Fruit fly (Drosophila melanogaster) whole organism, embryonic: Measurements from ENCODE around the gene mTerf3.

ENCODE experiments used
- Asciz ChIP-seq: fragments of 200-800 bp; sonication (Bioruptor generic); optimal IDR thresholded peaks from 2 replicates; lab custom pipeline; 2017; ENCODE audit warnings: missing biosample characterization, mild to moderate bottlenecking, missing genetic modification characterization, missing genetic modification reagents
- Atf3 ChIP-seq: fragments of 200-800 bp; sonication (Bioruptor generic); optimal IDR thresholded peaks from 3 replicates; lab custom pipeline; 2016; ENCODE audit warnings: missing biosample characterization, missing genetic modification characterization
- BtbVII ChIP-seq: fragments of 200-800 bp; sonication (Bioruptor generic); optimal IDR thresholded peaks from 3 replicates; lab custom pipeline; 2017; ENCODE audit warnings: missing biosample characterization, mild to moderate bottlenecking, missing genetic modification characterization
- CG10979 ChIP-seq: fragments of 200-800 bp; sonication (Bioruptor generic); optimal IDR thresholded peaks from 2 replicates; lab custom pipeline; 2018; ENCODE audit warnings: missing biosample characterization, mild to moderate bottlenecking, missing genetic modification characterization, moderate library complexity
- CG11696 ChIP-seq: fragments of 200-800 bp; sonication (Bioruptor generic); IDR thresholded peaks from 2 replicates; pipeline ENCODE4 v1.3.6; 2022; ENCODE audit warnings: missing biosample characterization, missing genetic modification characterization
- CG11723 ChIP-seq: fragments of 200-800 bp; sonication (Bioruptor generic); optimal IDR thresholded peaks from 2 replicates; lab custom pipeline; 2017; ENCODE audit warnings: missing biosample characterization, mild to moderate bottlenecking, missing genetic modification characterization
- CG12104 ChIP-seq: fragments of 200-800 bp; sonication (Bioruptor generic); optimal IDR thresholded peaks from 3 replicates; lab custom pipeline; 2016; ENCODE audit warnings: missing biosample characterization, missing genetic modification characterization
- CG13123 ChIP-seq: fragments of 200-800 bp; sonication (Bioruptor generic); optimal IDR thresholded peaks from 2 replicates; lab custom pipeline; 2016; ENCODE audit warnings: missing biosample characterization, missing genetic modification characterization
- CG1529 ChIP-seq: fragments of 200-800 bp; sonication (Bioruptor generic); optimal IDR thresholded peaks from 3 replicates; lab custom pipeline; 2018; ENCODE audit warnings: missing biosample characterization, missing genetic modification characterization
- CG1602 ChIP-seq: fragments of 200-800 bp; sonication (Bioruptor generic); optimal IDR thresholded peaks from 3 replicates; lab custom pipeline; 2016; ENCODE audit warnings: missing biosample characterization, missing genetic modification characterization
- CG1603 ChIP-seq: fragments of 200-800 bp; sonication (Bioruptor generic); optimal IDR thresholded peaks from 2 replicates; lab custom pipeline; 2019; ENCODE audit warnings: missing biosample characterization, mild to moderate bottlenecking, missing genetic modification characterization, moderate library complexity
- CG16815 ChIP-seq: fragments of 200-800 bp; sonication (Bioruptor generic); optimal IDR thresholded peaks from 3 replicates; lab custom pipeline; 2017; ENCODE audit warnings: missing biosample characterization, mild to moderate bottlenecking, missing genetic modification characterization
- CG17912 ChIP-seq: fragments of 200-800 bp; sonication (Bioruptor generic); optimal IDR thresholded peaks from 2 replicates; lab custom pipeline; 2018; ENCODE audit warnings: missing biosample characterization, mild to moderate bottlenecking, missing genetic modification characterization
- CG18262 ChIP-seq: fragments of 200-800 bp; optimal IDR thresholded peaks from 3 replicates; lab custom pipeline; 2019; ENCODE audit warnings: missing biosample characterization, mild to moderate bottlenecking, missing genetic modification characterization, moderate library complexity
- CG2199 ChIP-seq: fragments of 200-800 bp; sonication (Bioruptor generic); IDR thresholded peaks from 3 replicates; pipeline ENCODE4 v1.3.6; 2022; ENCODE audit warnings: missing biosample characterization, missing genetic modification characterization
- CG2678 ChIP-seq: fragments of 200-800 bp; sonication (Bioruptor generic); optimal IDR thresholded peaks from 3 replicates; lab custom pipeline; 2019; ENCODE audit warnings: missing biosample characterization, mild to moderate bottlenecking, missing genetic modification characterization, moderate library complexity
- CG30020 ChIP-seq: fragments of 200-800 bp; optimal IDR thresholded peaks from 2 replicates; lab custom pipeline; 2019; ENCODE audit warnings: missing biosample characterization, mild to moderate bottlenecking, missing genetic modification characterization, moderate library complexity
- CG30431 ChIP-seq: fragments of 200-800 bp; sonication (Bioruptor generic); optimal IDR thresholded peaks from 2 replicates; lab custom pipeline; 2017; ENCODE audit warnings: missing biosample characterization, missing genetic modification characterization
- CG3407 ChIP-seq: fragments of 200-800 bp; sonication (Bioruptor generic); optimal IDR thresholded peaks from 2 replicates; lab custom pipeline; 2018; ENCODE audit warnings: missing biosample characterization, mild to moderate bottlenecking, missing genetic modification characterization
- CG7271 ChIP-seq: fragments of 200-800 bp; sonication (Bioruptor generic); optimal IDR thresholded peaks from 2 replicates; lab custom pipeline; 2018; ENCODE audit warnings: missing biosample characterization, mild to moderate bottlenecking, missing genetic modification characterization, moderate library complexity
- Doc3 ChIP-seq: fragments of 200-800 bp; sonication (Bioruptor generic); IDR thresholded peaks from 3 replicates; pipeline ENCODE4 v1.3.6; 2022; ENCODE audit warnings: missing biosample characterization, missing genetic modification characterization; ENCODE audit not compliant: partially characterized antibody
- Dref ChIP-seq: fragments of 200-800 bp; sonication (Bioruptor generic); IDR thresholded peaks from 2 replicates; pipeline ENCODE4 v1.3.6; 2022; ENCODE audit warnings: missing biosample characterization, missing genetic modification characterization
- HLH54F ChIP-seq: fragments of 200-800 bp; sonication (Bioruptor generic); optimal IDR thresholded peaks from 3 replicates; lab custom pipeline; 2016; ENCODE audit warnings: missing biosample characterization, missing genetic modification characterization
- Hmx ChIP-seq: fragments of 200-800 bp; sonication (Bioruptor generic); optimal IDR thresholded peaks from 2 replicates; lab custom pipeline; 2016; ENCODE audit warnings: missing biosample characterization, missing genetic modification characterization
- Kr ChIP-seq: fragments of 200-800 bp; sonication (Bioruptor generic); optimal IDR thresholded peaks from 2 replicates; lab custom pipeline; 2017; ENCODE audit warnings: missing biosample characterization, mild to moderate bottlenecking, missing genetic modification characterization
- Max ChIP-seq: fragments of 200-800 bp; sonication (Bioruptor generic); optimal IDR thresholded peaks from 2 replicates; lab custom pipeline; 2016; ENCODE audit warnings: missing biosample characterization, mild to moderate bottlenecking, missing genetic modification characterization
- NFAT ChIP-seq: fragments of 200-800 bp; sonication (Bioruptor generic); IDR thresholded peaks from 2 replicates; pipeline ENCODE4 v1.3.6; 2022; ENCODE audit warnings: missing biosample characterization, missing genetic modification characterization
- Ptx1 ChIP-seq: fragments of 200-800 bp; sonication (Bioruptor generic); IDR thresholded peaks from 2 replicates; pipeline ENCODE4 v1.3.6; 2022; ENCODE audit warnings: missing biosample characterization, missing genetic modification characterization
- Ravus ChIP-seq: fragments of 200-800 bp; sonication (Bioruptor generic); IDR thresholded peaks from 2 replicates; pipeline ENCODE4 v1.3.6; 2022; ENCODE audit warnings: missing biosample characterization, missing genetic modification characterization
- al ChIP-seq: fragments of 200-800 bp; sonication (Bioruptor generic); IDR thresholded peaks from 2 replicates; pipeline ENCODE4 v1.3.6; 2022; ENCODE audit warnings: missing biosample characterization, missing genetic modification characterization
- disco-r ChIP-seq: fragments of 200-800 bp; sonication (Bioruptor generic); optimal IDR thresholded peaks from 2 replicates; lab custom pipeline; 2016; ENCODE audit warnings: missing biosample characterization, missing genetic modification characterization
- ftz-f1 ChIP-seq: fragments of 200-800 bp; sonication (Bioruptor generic); optimal IDR thresholded peaks from 2 replicates; lab custom pipeline; 2016; ENCODE audit warnings: missing biosample characterization, missing genetic modification characterization
- grau ChIP-seq: fragments of 200-800 bp; optimal IDR thresholded peaks from 3 replicates; lab custom pipeline; 2019; ENCODE audit warnings: missing biosample characterization, mild to moderate bottlenecking, missing genetic modification characterization, moderate library complexity
- jigr1 ChIP-seq: fragments of 200-800 bp; sonication (Bioruptor generic); IDR thresholded peaks from 3 replicates; pipeline ENCODE4 v1.3.6; 2022; ENCODE audit warnings: missing biosample characterization, missing genetic modification characterization
- kay ChIP-seq: fragments of 200-800 bp; sonication (Bioruptor generic); optimal IDR thresholded peaks from 2 replicates; lab custom pipeline; 2016; ENCODE audit warnings: missing biosample characterization, missing genetic modification characterization
- lab ChIP-seq: fragments of 200-800 bp; sonication (Bioruptor generic); optimal IDR thresholded peaks from 3 replicates; lab custom pipeline; 2017; ENCODE audit warnings: missing biosample characterization, missing genetic modification characterization, mild to moderate bottlenecking, moderate library complexity, missing genetic modification reagents
- peb ChIP-seq: fragments of 200-800 bp; sonication (Bioruptor generic); IDR thresholded peaks from 2 replicates; pipeline ENCODE4 v1.3.6; 2022; ENCODE audit warnings: missing biosample characterization, missing genetic modification characterization
- pfk ChIP-seq: fragments of 200-800 bp; sonication (Bioruptor generic); optimal IDR thresholded peaks from 2 replicates; lab custom pipeline; 2018; ENCODE audit warnings: missing biosample characterization, mild to moderate bottlenecking, missing genetic modification characterization, moderate library complexity
- pum ChIP-seq: fragments of 200-800 bp; sonication (Bioruptor generic); optimal IDR thresholded peaks from 2 replicates; lab custom pipeline; 2016; ENCODE audit warnings: missing biosample characterization, missing genetic modification characterization
- pzg ChIP-seq: fragments of 200-800 bp; sonication (Bioruptor generic); optimal IDR thresholded peaks from 3 replicates; lab custom pipeline; 2018; ENCODE audit warnings: missing biosample characterization, mild to moderate bottlenecking, missing genetic modification characterization, moderate library complexity
- seq ChIP-seq: fragments of 200-800 bp; sonication (Bioruptor generic); IDR thresholded peaks from 2 replicates; pipeline ENCODE4 v1.3.6; 2022; ENCODE audit warnings: missing biosample characterization, missing genetic modification characterization
- sima ChIP-seq: fragments of 200-800 bp; sonication (Bioruptor generic); optimal IDR thresholded peaks from 2 replicates; lab custom pipeline; 2016; ENCODE audit warnings: missing biosample characterization, missing genetic modification characterization
- sug ChIP-seq: fragments of 200-800 bp; optimal IDR thresholded peaks from 2 replicates; lab custom pipeline; 2019; ENCODE audit warnings: missing biosample characterization, mild to moderate bottlenecking, missing genetic modification characterization, moderate library complexity
- tgo ChIP-seq: fragments of 200-800 bp; sonication (Bioruptor generic); IDR thresholded peaks from 3 replicates; pipeline ENCODE4 v1.3.6; 2022; ENCODE audit warnings: missing biosample characterization, missing genetic modification characterization
- tin ChIP-seq: fragments of 200-800 bp; sonication (Bioruptor generic); optimal IDR thresholded peaks from 3 replicates; lab custom pipeline; 2016; ENCODE audit warnings: missing biosample characterization, missing genetic modification characterization
- tio ChIP-seq: fragments of 200-800 bp; sonication (Bioruptor generic); optimal IDR thresholded peaks from 2 replicates; lab custom pipeline; 2017; ENCODE audit warnings: missing biosample characterization, missing genetic modification characterization, inconsistent platforms
- usp ChIP-seq: fragments of >200 bp; optimal IDR thresholded peaks from 2 replicates; lab custom pipeline; 2017; ENCODE audit warnings: missing biosample characterization, missing genetic modification characterization
- vfl ChIP-seq: fragments of 200-800 bp; sonication (Bioruptor generic); optimal IDR thresholded peaks from 2 replicates; lab custom pipeline; 2016; ENCODE audit warnings: missing biosample characterization, missing genetic modification characterization
- wek ChIP-seq: fragments of 200-800 bp; sonication (Bioruptor generic); optimal IDR thresholded peaks from 3 replicates; lab custom pipeline; 2018; ENCODE audit warnings: missing biosample characterization, mild to moderate bottlenecking, missing genetic modification characterization, moderate library complexity
- zen ChIP-seq: fragments of 200-800 bp; sonication (Bioruptor generic); optimal IDR thresholded peaks from 3 replicates; lab custom pipeline; 2018; ENCODE audit warnings: missing biosample characterization, mild to moderate bottlenecking, missing genetic modification characterization, moderate library complexity

mTerf3 gene

dm6 chr3L:20517897-20518804 lies 2.4 kb downstream of the mTerf3 start (continued):
- TF ChIP-seq pzg (GFP tag; lab: Kevin White, UChicago) (no peak), vfl (GFP tag; lab: Kevin White, UChicago) (no peak), sima (GFP tag; lab: Kevin White, UChicago) (no peak), grau (peak; percentile 49), CG11723 (no peak), seq (GFP tag; lab: Robert Waterston, UW) (peak; percentile 19; the same call in 1 of the 2 replicates), disco-r (GFP tag; lab: Kevin White, UChicago) (no peak), CG11696 (GFP tag; lab: Robert Waterston, UW) (peak; percentile 51; the same call in 1 of the 2 replicates), jigr1 (no peak), CG1602 (GFP tag; lab: Kevin White, UChicago) (no peak), CG18262 (tag; lab: Kevin White, UChicago) (peak; percentile 13), Kr (GFP tag; lab: Kevin White, UChicago) (no peak), CG7271 (tag; lab: Kevin White, UChicago) (no peak), Ravus (GFP tag; lab: Robert Waterston, UW) (peak; percentile 22; the same call in 1 of the 2 replicates), Ptx1 (GFP tag; lab: Robert Waterston, UW) (peak; percentile 68), CG17912 (no peak), tin (GFP tag; lab: Kevin White, UChicago) (no peak), HLH54F (GFP tag; lab: Kevin White, UChicago) (no peak), pfk (GFP tag; lab: Kevin White, UChicago) (no peak), CG1529 (GFP tag; lab: Kevin White, UChicago) (no peak), CG16815 (no peak), Hmx (no peak), Doc3 (GFP tag; lab: Robert Waterston, UW) (no peak), CG30431 (GFP tag; lab: Kevin White, UChicago) (no peak), Atf3 (GFP tag; lab: Kevin White, UChicago) (no peak), NFAT (GFP tag; lab: Robert Waterston, UW) (no peak), lab (GFP tag; lab: Kevin White, UChicago) (peak; percentile 19), CG13123 (GFP tag; lab: Kevin White, UChicago) (no peak), tgo (no peak), ftz-f1 (no peak), sug (tag; lab: Kevin White, UChicago) (peak; percentile 8), CG2678 (tag; lab: Kevin White, UChicago) (peak; percentile 61), tio (GFP tag; lab: Kevin White, UChicago) (peak; percentile 21), CG10979 (tag; lab: Kevin White, UChicago) (no peak), kay (GFP tag; lab: Kevin White, UChicago) (no peak), CG1603 (tag; lab: Kevin White, UChicago) (no peak), al (GFP tag; lab: Robert Waterston, UW) (no peak), CG3407 (GFP tag; lab: Kevin White, UChicago) (no peak), BtbVII (GFP tag; lab: Kevin White, UChicago) (no peak), CG30020 (no peak), zen (tag; lab: Kevin White, UChicago) (no peak), peb (GFP tag; lab: Robert Waterston, UW) (no peak), CG12104 (GFP tag; lab: Kevin White, UChicago) (no peak), pum (GFP tag; lab: Kevin White, UChicago) (no peak), usp (no peak), CG2199 (GFP tag; lab: Robert Waterston, UW) (no peak), wek (GFP tag; lab: Kevin White, UChicago) (no peak), Max (GFP tag; lab: Kevin White, UChicago) (no peak), Dref (no peak), Asciz (no peak)
